Fruit fly (Drosophila melanogaster) whole organism, embryonic: ENCODE data around the gene cold.
A peak's percentile ranks its signal among the peaks of the same experiment; 100 is the strongest.

Experiments
- ATbp ChIP-seq: fragments of 200-800 bp; sonication (Bioruptor generic); optimal IDR thresholded peaks from 2 replicates; lab custom pipeline; 2017; ENCODE audit warnings: missing biosample characterization, mild to moderate bottlenecking, missing genetic modification characterization, missing genetic modification reagents
- BEAF-32 ChIP-seq: fragments of 200-800 bp; sonication (Bioruptor generic); optimal IDR thresholded peaks from 3 replicates; lab custom pipeline; 2017; ENCODE audit warnings: missing biosample characterization, missing genetic modification characterization, mild to moderate bottlenecking, moderate library complexity, missing genetic modification reagents
- Bdp1 ChIP-seq: fragments of 200-800 bp; sonication (Bioruptor generic); optimal IDR thresholded peaks from 3 replicates; lab custom pipeline; 2016; ENCODE audit warnings: missing biosample characterization, missing genetic modification characterization
- CG13775 ChIP-seq: fragments of 200-800 bp; sonication (Bioruptor generic); optimal IDR thresholded peaks from 3 replicates; lab custom pipeline; 2017; ENCODE audit warnings: missing biosample characterization, mild to moderate bottlenecking, missing genetic modification characterization
- CG15269 ChIP-seq: fragments of 200-800 bp; sonication (Bioruptor generic); optimal IDR thresholded peaks from 2 replicates; lab custom pipeline; 2018; ENCODE audit warnings: missing biosample characterization, mild to moderate bottlenecking, missing genetic modification characterization, moderate library complexity
- CG16813 ChIP-seq: fragments of 200-800 bp; sonication (Bioruptor generic); IDR thresholded peaks from 3 replicates; pipeline ENCODE4 v1.3.6; 2022; ENCODE audit warnings: missing biosample characterization, missing genetic modification characterization; ENCODE audit not compliant: partially characterized antibody
- CG18619 ChIP-seq: fragments of 200-800 bp; sonication (Bioruptor generic); optimal IDR thresholded peaks from 3 replicates; lab custom pipeline; 2017; ENCODE audit warnings: missing biosample characterization, mild to moderate bottlenecking, missing genetic modification characterization
- CG2202 ChIP-seq: fragments of 200-800 bp; sonication (Bioruptor generic); optimal IDR thresholded peaks from 2 replicates; lab custom pipeline; 2018; ENCODE audit warnings: missing biosample characterization, mild to moderate bottlenecking, missing genetic modification characterization
- CG3065 ChIP-seq: fragments of 200-800 bp; sonication (Bioruptor generic); optimal IDR thresholded peaks from 2 replicates; lab custom pipeline; 2016; ENCODE audit warnings: missing biosample characterization, missing genetic modification characterization
- CG31224 ChIP-seq: fragments of 200-800 bp; sonication (Bioruptor generic); IDR thresholded peaks from 2 replicates; pipeline ENCODE4 v1.3.6; 2022; ENCODE audit warnings: missing biosample characterization, missing genetic modification characterization
- CG32772 ChIP-seq: fragments of 200-800 bp; sonication (Bioruptor generic); IDR thresholded peaks from 2 replicates; pipeline ENCODE4 v1.3.6; 2022; ENCODE audit warnings: missing biosample characterization, missing genetic modification characterization
- CG3407 ChIP-seq: fragments of 200-800 bp; sonication (Bioruptor generic); optimal IDR thresholded peaks from 2 replicates; lab custom pipeline; 2018; ENCODE audit warnings: missing biosample characterization, mild to moderate bottlenecking, missing genetic modification characterization
- CG4404 ChIP-seq: fragments of 200-800 bp; sonication (Bioruptor generic); IDR thresholded peaks from 2 replicates; pipeline ENCODE4 v1.3.6; 2022; ENCODE audit warnings: missing biosample characterization, missing genetic modification characterization
- CG4617 ChIP-seq: fragments of 200-800 bp; sonication (Bioruptor generic); optimal IDR thresholded peaks from 3 replicates; lab custom pipeline; 2016; ENCODE audit warnings: missing biosample characterization, missing genetic modification characterization, borderline replicate concordance
- CG6791 ChIP-seq: fragments of 200-800 bp; sonication (Bioruptor generic); IDR thresholded peaks from 3 replicates; pipeline ENCODE4 v1.3.6; 2022; ENCODE audit warnings: missing biosample characterization, missing genetic modification characterization; ENCODE audit not compliant: partially characterized antibody
- CG6854 ChIP-seq: fragments of 200-800 bp; sonication (Bioruptor generic); optimal IDR thresholded peaks from 3 replicates; lab custom pipeline; 2017; ENCODE audit warnings: missing biosample characterization, mild to moderate bottlenecking, missing genetic modification characterization
- CG7839 ChIP-seq: fragments of 200-800 bp; sonication (Bioruptor generic); optimal IDR thresholded peaks from 3 replicates; lab custom pipeline; 2018; ENCODE audit warnings: missing biosample characterization, mild to moderate bottlenecking, missing genetic modification characterization, moderate library complexity
- CG7987 ChIP-seq: fragments of 200-800 bp; sonication (Bioruptor generic); optimal IDR thresholded peaks from 2 replicates; lab custom pipeline; 2018; ENCODE audit warnings: missing biosample characterization, mild to moderate bottlenecking, missing genetic modification characterization, moderate library complexity
- Dad ChIP-seq: fragments of 200-800 bp; sonication (Bioruptor generic); optimal IDR thresholded peaks from 3 replicates; lab custom pipeline; 2016; ENCODE audit warnings: missing biosample characterization, missing genetic modification characterization
- Doc3 ChIP-seq: fragments of 200-800 bp; sonication (Bioruptor generic); IDR thresholded peaks from 3 replicates; pipeline ENCODE4 v1.3.6; 2022; ENCODE audit warnings: missing biosample characterization, missing genetic modification characterization; ENCODE audit not compliant: partially characterized antibody
- Hey ChIP-seq: fragments of 200-800 bp; sonication (Bioruptor generic); optimal IDR thresholded peaks from 3 replicates; lab custom pipeline; 2018; ENCODE audit warnings: missing biosample characterization, mild to moderate bottlenecking, missing genetic modification characterization
- Nf-YC ChIP-seq: fragments of 200-800 bp; optimal IDR thresholded peaks from 3 replicates; lab custom pipeline; 2019; ENCODE audit warnings: missing biosample characterization, mild to moderate bottlenecking, missing genetic modification characterization, moderate library complexity
- Opbp ChIP-seq: fragments of 200-800 bp; sonication (Bioruptor generic); IDR thresholded peaks from 3 replicates; pipeline ENCODE4 v1.3.6; 2022; ENCODE audit warnings: missing biosample characterization, missing genetic modification characterization; ENCODE audit not compliant: partially characterized antibody
- Ptx1 ChIP-seq: fragments of 200-800 bp; sonication (Bioruptor generic); IDR thresholded peaks from 2 replicates; pipeline ENCODE4 v1.3.6; 2022; ENCODE audit warnings: missing biosample characterization, missing genetic modification characterization
- Sry-β ChIP-seq: fragments of 200-800 bp; sonication (Bioruptor generic); optimal IDR thresholded peaks from 2 replicates; lab custom pipeline; 2018; ENCODE audit warnings: missing biosample characterization, mild to moderate bottlenecking, missing genetic modification characterization, moderate library complexity
- abd-A ChIP-seq: fragments of 200-800 bp; sonication (Bioruptor generic); optimal IDR thresholded peaks from 3 replicates; lab custom pipeline; 2019; ENCODE audit warnings: missing biosample characterization, mild to moderate bottlenecking, missing genetic modification characterization, moderate library complexity
- al ChIP-seq: fragments of 200-800 bp; sonication (Bioruptor generic); IDR thresholded peaks from 2 replicates; pipeline ENCODE4 v1.3.6; 2022; ENCODE audit warnings: missing biosample characterization, missing genetic modification characterization
- ash1 ChIP-seq: fragments of 200-800 bp; sonication (Bioruptor generic); optimal IDR thresholded peaks from 2 replicates; lab custom pipeline; 2018; ENCODE audit warnings: missing biosample characterization, mild to moderate bottlenecking, missing genetic modification characterization
- ato ChIP-seq: fragments of 200-800 bp; sonication (Bioruptor generic); IDR thresholded peaks from 2 replicates; pipeline ENCODE4 v1.3.6; 2022; ENCODE audit warnings: missing biosample characterization, missing genetic modification characterization; ENCODE audit not compliant: partially characterized antibody
- bbx ChIP-seq: fragments of 200-800 bp; sonication (Bioruptor generic); IDR thresholded peaks from 2 replicates; pipeline ENCODE4 v1.3.6; 2022; ENCODE audit warnings: missing biosample characterization, missing genetic modification characterization; ENCODE audit not compliant: partially characterized antibody
- chinmo ChIP-seq: fragments of 200-800 bp; sonication (Bioruptor generic); IDR thresholded peaks from 4 replicates; pipeline ENCODE4 v1.3.6; 2022; ENCODE audit warnings: missing biosample characterization, missing genetic modification characterization; ENCODE audit not compliant: partially characterized antibody
- dan ChIP-seq: fragments of 200-800 bp; sonication (Bioruptor generic); IDR thresholded peaks from 2 replicates; pipeline ENCODE4 v1.3.6; 2022; ENCODE audit warnings: missing biosample characterization, missing genetic modification characterization
- disco-r ChIP-seq: fragments of 200-800 bp; sonication (Bioruptor generic); optimal IDR thresholded peaks from 2 replicates; lab custom pipeline; 2016; ENCODE audit warnings: missing biosample characterization, missing genetic modification characterization
- dm ChIP-seq: fragments of 200-800 bp; sonication (Bioruptor generic); optimal IDR thresholded peaks from 3 replicates; lab custom pipeline; 2016; ENCODE audit warnings: missing biosample characterization, missing genetic modification characterization
- dmrt11E ChIP-seq: fragments of 200-800 bp; sonication (Bioruptor generic); optimal IDR thresholded peaks from 3 replicates; lab custom pipeline; 2018; ENCODE audit warnings: missing biosample characterization, mild to moderate bottlenecking, missing genetic modification characterization, moderate library complexity
- hb ChIP-seq: fragments of 200-800 bp; sonication (Bioruptor generic); IDR thresholded peaks from 3 replicates; pipeline ENCODE4 v1.3.6; 2022; ENCODE audit warnings: missing biosample characterization, missing genetic modification characterization; ENCODE audit not compliant: partially characterized antibody
- lilli ChIP-seq: fragments of 200-800 bp; sonication (Bioruptor generic); optimal IDR thresholded peaks from 3 replicates; lab custom pipeline; 2016; ENCODE audit warnings: missing biosample characterization, missing genetic modification characterization
- nerfin-1 ChIP-seq: fragments of 200-800 bp; sonication (Bioruptor generic); optimal IDR thresholded peaks from 3 replicates; lab custom pipeline; 2019; ENCODE audit warnings: missing biosample characterization, mild to moderate bottlenecking, missing genetic modification characterization, moderate library complexity
- nerfin-2 ChIP-seq: fragments of 200-800 bp; sonication (Bioruptor generic); IDR thresholded peaks from 2 replicates; pipeline ENCODE4 v1.3.6; 2022; ENCODE audit warnings: missing biosample characterization, missing genetic modification characterization; ENCODE audit not compliant: partially characterized antibody
- onecut ChIP-seq: fragments of 200-800 bp; sonication (Bioruptor generic); IDR thresholded peaks from 2 replicates; pipeline ENCODE4 v1.3.6; 2022; ENCODE audit warnings: missing biosample characterization, missing genetic modification characterization
- otp ChIP-seq: fragments of 200-800 bp; sonication (Bioruptor generic); IDR thresholded peaks from 3 replicates; pipeline ENCODE4, ENCODE4 v1.3.6; 2022; ENCODE audit warnings: missing biosample characterization, missing genetic modification characterization
- prd ChIP-seq, 3 experiments: fragments of >200 bp in 2 of 3; fragments of 200-800 bp in 1 of 3; sonication (Bioruptor generic) in 1 of 3; optimal IDR thresholded peaks in 2 of 3; IDR thresholded peaks in 1 of 3; 2 replicates in 2 of 3; 3 replicates in 1 of 3; pipeline versions ENCODE4 v1.3.6 to Lab custom; 2017 to 2022; ENCODE audit warnings: missing biosample characterization in 1 of 3, missing genetic modification characterization in 1 of 3
- ranshi ChIP-seq: fragments of 200-800 bp; sonication (Bioruptor generic); IDR thresholded peaks from 2 replicates; pipeline ENCODE4 v1.3.6; 2022; ENCODE audit warnings: missing biosample characterization, missing genetic modification characterization
- row ChIP-seq: fragments of 200-800 bp; sonication (Bioruptor generic); IDR thresholded peaks from 3 replicates; pipeline ENCODE4 v1.3.6; 2022; ENCODE audit warnings: missing biosample characterization, missing genetic modification characterization
- sens ChIP-seq: fragments of 200-800 bp; sonication (Bioruptor generic); peaks from one replicate; lab custom pipeline; 2016; ENCODE audit warnings: missing biosample characterization, missing genetic modification characterization
- sna ChIP-seq: fragments of 200-800 bp; sonication (Bioruptor generic); IDR thresholded peaks from 2 replicates; pipeline ENCODE4 v1.3.6; 2022; ENCODE audit warnings: missing biosample characterization, missing genetic modification characterization; ENCODE audit not compliant: partially characterized antibody
- sr ChIP-seq: fragments of 200-800 bp; sonication (Bioruptor generic); IDR thresholded peaks from 3 replicates; pipeline ENCODE4 v1.3.6; 2022; ENCODE audit warnings: missing biosample characterization, missing genetic modification characterization
- tna ChIP-seq: fragments of 200-800 bp; sonication (Bioruptor generic); IDR thresholded peaks from 2 replicates; pipeline ENCODE4 v1.3.6; 2022; ENCODE audit warnings: missing biosample characterization, missing genetic modification characterization; ENCODE audit not compliant: partially characterized antibody

cold gene

DNA sequence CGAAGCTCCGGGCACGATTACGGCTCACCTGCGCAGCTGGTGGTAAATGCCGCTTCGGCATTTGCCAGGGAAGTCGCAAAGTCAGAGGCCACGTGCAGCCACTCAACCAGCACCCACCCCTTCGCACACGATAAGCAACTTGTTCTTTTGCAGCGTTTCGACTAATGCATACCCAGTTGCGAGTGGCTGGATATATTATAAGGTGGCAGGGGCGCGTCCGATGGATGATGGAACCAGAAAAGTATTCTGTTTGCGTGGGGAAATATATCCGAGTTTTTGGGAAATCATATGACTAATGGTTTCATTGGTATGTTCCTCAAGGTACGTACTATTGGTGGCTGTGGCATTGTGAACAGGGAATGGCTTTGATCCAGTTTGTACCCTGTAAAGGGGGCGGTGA lies 24.5 kb upstream of the cold start (continued):
- TF ChIP-seq sna (GFP tag; lab: Robert Waterston, UW) (0 out of 2 replicates have a peak, but pooled peaks have one; percentile 41), disco-r (GFP tag; lab: Kevin White, UChicago) (no peak), Nf-YC (tag; lab: Kevin White, UChicago) (peak; percentile 39), Sry-β (GFP tag; lab: Kevin White, UChicago) (no peak), row (GFP tag; lab: Robert Waterston, UW) (peak; percentile 75), CG31224 (GFP tag; lab: Robert Waterston, UW) (no peak), al (no peak), dan (GFP tag; lab: Robert Waterston, UW) (no peak), CG3065 (GFP tag; lab: Kevin White, UChicago) (no peak), sr (no peak), abd-A (tag; lab: Kevin White, UChicago) (no peak), CG16813 (GFP tag; lab: Robert Waterston, UW) (0 out of 3 replicates have a peak, but pooled peaks have one; percentile 38), onecut (no peak), ATbp (no peak), CG6791 (peak; percentile 74), chinmo (GFP tag; lab: Robert Waterston, UW) (no peak), ato (GFP tag; lab: Robert Waterston, UW) (peak; percentile 48; the same call in 1 of the 2 replicates), bbx (peak; percentile 54; the same call in 1 of the 2 replicates), tna (GFP tag; lab: Robert Waterston, UW) (peak; percentile 46; the same call in 1 of the 2 replicates), nerfin-1 (peak; percentile 27), CG4617 (GFP tag; lab: Kevin White, UChicago) (no peak), dmrt11E (tag; lab: Kevin White, UChicago) (no peak), lilli (GFP tag; lab: Kevin White, UChicago) (no peak), ranshi (GFP tag; lab: Robert Waterston, UW) (no peak), Ptx1 (GFP tag; lab: Robert Waterston, UW) (0 out of 2 replicates have a peak, but pooled peaks have one; percentile 15), hb (GFP tag; lab: Robert Waterston, UW) (no peak), Dad (no peak), Bdp1 (GFP tag; lab: Kevin White, UChicago) (no peak), CG6854 (no peak), CG13775 (GFP tag; lab: Kevin White, UChicago) (no peak), CG15269 (no peak), nerfin-2 (GFP tag; lab: Robert Waterston, UW) (peak; percentile 61; the same call in 1 of the 2 replicates), Opbp (GFP tag; lab: Robert Waterston, UW) (peak; percentile 55; the same call in 1 of the 3 replicates), CG18619 (no peak), ash1 (no peak), CG32772 (GFP tag; lab: Robert Waterston, UW) (no peak), otp (no peak), BEAF-32 (GFP tag; lab: Kevin White, UChicago) (no peak), dm (GFP tag; lab: Kevin White, UChicago) (no peak), CG4404 (GFP tag; lab: Robert Waterston, UW) (no peak), CG7987 (GFP tag; lab: Kevin White, UChicago) (no peak), CG7839 (tag; lab: Kevin White, UChicago) (no peak), CG3407 (GFP tag; lab: Kevin White, UChicago) (no peak), sens (GFP tag; lab: Kevin White, UChicago) (peak; percentile 3), prd (optimal IDR thresholded peaks at IDR 0.05; lab: Kevin White, UChicago) (no peak), prd (GFP tag; IDR thresholded peaks at IDR 0.05; lab: Robert Waterston, UW) (0 out of 3 replicates have a peak, but pooled peaks have one; percentile 11), Doc3 (no peak), Hey (tag; lab: Kevin White, UChicago) (peak; percentile 90), CG2202 (tag; lab: Kevin White, UChicago) (no peak)
